Worm (Caenorhabditis elegans) whole organism, L1 larva: ENCODE data around the gene F52E10.2.
A peak's percentile ranks its signal among the peaks of the same experiment; 100 is the strongest.

Experiments used
- C34B4.2 ChIP-seq: sonication (generic microtip); optimal IDR thresholded peaks from 2 replicates; lab custom pipeline; 2017; ENCODE audit warnings: mild to moderate bottlenecking, missing genetic modification characterization, missing compliant biosample characterization
- aha-1 ChIP-seq: fragments of 150-350 bp; optimal IDR thresholded peaks from 2 replicates; lab custom pipeline; 2014; ENCODE audit warnings: missing biosample characterization, missing genetic modification characterization
- blmp-1 ChIP-seq: fragments of 150-350 bp; optimal IDR thresholded peaks from 2 replicates; lab custom pipeline; 2014; ENCODE audit warnings: missing biosample characterization, missing genetic modification characterization
- ceh-82 ChIP-seq, 3 experiments: fragments of 150-350 bp in 1 of 3; sonication (generic microtip) in 2 of 3; optimal IDR thresholded peaks; 2 replicates each; lab custom pipeline; 2014 to 2017; ENCODE audit warnings: missing biosample characterization in 3 of 3, missing genetic modification characterization in 3 of 3
- ceh-88 ChIP-seq: fragments of 200-800 bp; sonication (Bioruptor generic); IDR thresholded peaks from 2 replicates; pipeline ENCODE4 v1.3.6; 2022; ENCODE audit warnings: missing genetic modification characterization, missing compliant biosample characterization
- ceh-90 ChIP-seq: sonication (generic microtip); optimal IDR thresholded peaks from 2 replicates; lab custom pipeline; 2016; ENCODE audit warnings: missing genetic modification characterization, missing compliant biosample characterization
- dpl-1 ChIP-seq, 3 experiments: fragments of 150-350 bp in 2 of 3; sonication (generic microtip) in 1 of 3; optimal IDR thresholded peaks; 2 replicates each; lab custom pipeline; 2014 to 2017; ENCODE audit warnings: missing biosample characterization in 3 of 3, missing genetic modification characterization in 3 of 3, missing genetic modification reagents in 3 of 3
- dsc-1 ChIP-seq: sonication (generic microtip); optimal IDR thresholded peaks from 2 replicates; lab custom pipeline; 2016; ENCODE audit warnings: mild to moderate bottlenecking, missing genetic modification characterization, missing compliant biosample characterization
- efl-1 ChIP-seq, 4 experiments: fragments of 150-350 bp; optimal IDR thresholded peaks in 3 of 4; peaks in 1 of 4; 1 replicate in 1 of 4; 2 replicates in 3 of 4; lab custom pipeline; 2014; ENCODE audit warnings: missing biosample characterization in 2 of 4, missing genetic modification characterization in 2 of 4, missing genetic modification reagents in 2 of 4
- egl-27 ChIP-seq, 2 experiments: fragments of 150-350 bp in 1 of 2; sonication (generic microtip); optimal IDR thresholded peaks; 3 replicates each; lab custom pipeline; 2017 to 2018; ENCODE audit warnings: missing biosample characterization in 2 of 2, missing genetic modification characterization in 2 of 2, missing genetic modification reagents in 2 of 2
- elt-2 ChIP-seq: sonication (generic microtip); optimal IDR thresholded peaks from 2 replicates; lab custom pipeline; 2016; ENCODE audit warnings: missing genetic modification characterization, mild to moderate bottlenecking, inconsistent platforms, missing compliant biosample characterization, missing genetic modification reagents
- ets-5 ChIP-seq: fragments of 200-800 bp; sonication (Bioruptor generic); IDR thresholded peaks from 2 replicates; pipeline ENCODE4 v1.3.6; 2022; ENCODE audit warnings: missing genetic modification characterization, missing compliant biosample characterization
- fkh-4 ChIP-seq: sonication (generic microtip); optimal IDR thresholded peaks from 2 replicates; lab custom pipeline; 2016; ENCODE audit warnings: missing compliant biosample characterization, missing genetic modification characterization, borderline replicate concordance
- grh-1 ChIP-seq: fragments of 200-800 bp; sonication (Bioruptor generic); IDR thresholded peaks from 2 replicates; pipeline ENCODE4 v1.3.6; 2022; ENCODE audit warnings: missing genetic modification reagents, missing genetic modification characterization, missing compliant biosample characterization
- lin-14 ChIP-seq: fragments of 200-800 bp; sonication (Bioruptor generic); optimal IDR thresholded peaks from 2 replicates; lab custom pipeline; 2018; ENCODE audit warnings: mild to moderate bottlenecking, missing genetic modification characterization, moderate library complexity, missing compliant biosample characterization
- lin-35 ChIP-seq, 2 experiments: fragments of 150-350 bp; optimal IDR thresholded peaks; 2 replicates each; lab custom pipeline; 2014; ENCODE audit warnings: missing biosample characterization in 2 of 2, missing genetic modification characterization in 2 of 2, missing genetic modification reagents in 2 of 2
- mab-9 ChIP-seq: fragments of 200-800 bp; sonication (Bioruptor generic); IDR thresholded peaks from 2 replicates; pipeline ENCODE4 v1.3.6; 2022; ENCODE audit warnings: missing genetic modification reagents, missing genetic modification characterization, missing compliant biosample characterization
- mdl-1 ChIP-seq, 2 experiments: fragments of 150-350 bp; optimal IDR thresholded peaks; 2 replicates each; lab custom pipeline; 2014 to 2017; ENCODE audit warnings: missing biosample characterization in 2 of 2, missing genetic modification characterization in 2 of 2, inconsistent platforms in 1 of 2
- mef-2 ChIP-seq: fragments of 150-350 bp; optimal IDR thresholded peaks from 2 replicates; lab custom pipeline; 2014; ENCODE audit warnings: missing biosample characterization, missing genetic modification characterization
- nhr-11 ChIP-seq: fragments of 150-350 bp; optimal IDR thresholded peaks from 2 replicates; lab custom pipeline; 2014; ENCODE audit warnings: missing biosample characterization, missing genetic modification characterization
- nhr-19 ChIP-seq: fragments of 200-800 bp; sonication (Bioruptor generic); conservative IDR thresholded peaks from 2 replicates; pipeline ENCODE4 v1.3.6; 2022; ENCODE audit warnings: missing genetic modification characterization, missing compliant biosample characterization
- nhr-20 ChIP-seq: sonication (generic microtip); optimal IDR thresholded peaks from 2 replicates; lab custom pipeline; 2016; ENCODE audit warnings: mild to moderate bottlenecking, missing genetic modification characterization, missing compliant biosample characterization
- nhr-28 ChIP-seq: fragments of 150-350 bp; optimal IDR thresholded peaks from 2 replicates; lab custom pipeline; 2014; ENCODE audit warnings: missing biosample characterization, missing genetic modification characterization
- nhr-47 ChIP-seq: sonication (generic microtip); optimal IDR thresholded peaks from 2 replicates; lab custom pipeline; 2016; ENCODE audit warnings: mild to moderate bottlenecking, missing genetic modification characterization, moderate library complexity, missing compliant biosample characterization
- nhr-76 ChIP-seq: sonication (generic microtip); optimal IDR thresholded peaks from 2 replicates; lab custom pipeline; 2017; ENCODE audit warnings: missing biosample characterization, missing genetic modification characterization
- nhr-85 ChIP-seq: sonication (generic microtip); peaks from one replicate; lab custom pipeline; 2016; ENCODE audit warnings: missing genetic modification characterization, inconsistent platforms, missing compliant biosample characterization
- nhr-90 ChIP-seq: sonication (generic microtip); optimal IDR thresholded peaks from 2 replicates; lab custom pipeline; 2016; ENCODE audit warnings: mild to moderate bottlenecking, missing genetic modification characterization, missing compliant biosample characterization; ENCODE audit not compliant: poor library complexity
- rnt-1 ChIP-seq: sonication (generic microtip); optimal IDR thresholded peaks from 2 replicates; lab custom pipeline; 2016; ENCODE audit warnings: mild to moderate bottlenecking, missing genetic modification characterization, moderate library complexity, missing compliant biosample characterization
- snpc-4 ChIP-seq: fragments of 150-350 bp; optimal IDR thresholded peaks from 2 replicates; lab custom pipeline; 2014; ENCODE audit warnings: missing biosample characterization, missing genetic modification characterization
- snu-23 ChIP-seq: sonication (generic microtip); optimal IDR thresholded peaks from 2 replicates; lab custom pipeline; 2016; ENCODE audit warnings: missing genetic modification characterization, missing compliant biosample characterization
- sox-4 ChIP-seq: sonication (generic microtip); optimal IDR thresholded peaks from 2 replicates; lab custom pipeline; 2016; ENCODE audit warnings: missing genetic modification characterization, missing compliant biosample characterization
- sptf-1 ChIP-seq: fragments of 150-350 bp; optimal IDR thresholded peaks from 2 replicates; lab custom pipeline; 2014; ENCODE audit warnings: missing biosample characterization, missing genetic modification characterization
- sup-37 ChIP-seq: fragments of 200-800 bp; sonication (Bioruptor generic); optimal IDR thresholded peaks from 2 replicates; lab custom pipeline; 2018; ENCODE audit warnings: mild to moderate bottlenecking, missing genetic modification characterization, missing compliant biosample characterization
- tlp-1 ChIP-seq: fragments of 150-350 bp; optimal IDR thresholded peaks from 2 replicates; lab custom pipeline; 2014; ENCODE audit warnings: missing biosample characterization, missing genetic modification characterization
- unc-30 ChIP-seq: sonication (generic microtip); optimal IDR thresholded peaks from 2 replicates; lab custom pipeline; 2017; ENCODE audit warnings: missing biosample characterization, missing genetic modification characterization
- unc-86 ChIP-seq: sonication (generic microtip); optimal IDR thresholded peaks from 2 replicates; lab custom pipeline; 2016; ENCODE audit warnings: missing genetic modification characterization, missing compliant biosample characterization
- xbp-1 ChIP-seq: sonication (generic microtip); optimal IDR thresholded peaks from 2 replicates; lab custom pipeline; 2016; ENCODE audit warnings: missing genetic modification characterization, missing compliant biosample characterization
- ztf-11 ChIP-seq, 2 experiments: sonication (generic microtip); optimal IDR thresholded peaks; 2 replicates each; lab custom pipeline; 2016 to 2017; ENCODE audit warnings: missing genetic modification characterization in 2 of 2, missing biosample characterization in 1 of 2, missing compliant biosample characterization in 1 of 2

F52E10.2 gene

ce11 chrX:16324222-16324621 lies 41.2 kb upstream of the F52E10.2 start:
- no peak for TF ChIP-seq nhr-19 (GFP tag; lab: Robert Waterston, UW)
- no peak for TF ChIP-seq ceh-88 (GFP tag; lab: Robert Waterston, UW)
- TF ChIP-seq sox-4 (tag; lab: Kevin White, UChicago), result no peak
- no peak for TF ChIP-seq unc-30
- TF ChIP-seq fkh-4 (tag; lab: Kevin White, UChicago), result no peak
- no peak for TF ChIP-seq nhr-28 (tag; lab: Kevin White, UChicago)
- TF ChIP-seq nhr-76 (tag; lab: Kevin White, UChicago), result no peak
- TF ChIP-seq snu-23 (GFP tag; lab: Kevin White, UChicago), result no peak
- TF ChIP-seq blmp-1, result peak; percentile 25

- TF ChIP-seq mef-2 (tag; lab: Kevin White, UChicago) (no peak), lin-14 (GFP tag; lab: Kevin White, UChicago) (peak; percentile 33), nhr-85 (tag; lab: Kevin White, UChicago) (peak; percentile 74), ceh-82 (tag; optimal IDR thresholded peaks at IDR 0.05; lab: Kevin White, UChicago) (no peak), nhr-19 (GFP tag; lab: Robert Waterston, UW) (0 out of 2 replicates have a peak, but pooled peaks have one; percentile 11)
Measured at ce11 chrX:16321864-16322263, 38.9 kb upstream of the F52E10.2 start.

ce11 chrX:16321327-16321726 lies 38.3 kb upstream of the F52E10.2 start:
- TF ChIP-seq ztf-11 (tag; optimal IDR thresholded peaks at IDR 0.05; lab: Kevin White, UChicago), result no peak
- peak; percentile 75 for TF ChIP-seq dsc-1 (tag; lab: Kevin White, UChicago)
- no peak for TF ChIP-seq grh-1 (GFP tag; lab: Robert Waterston, UW)
- peak; percentile 37 for TF ChIP-seq rnt-1 (tag; lab: Kevin White, UChicago)

- TF ChIP-seq sptf-1 (tag; lab: Kevin White, UChicago), result no peak
- no peak for TF ChIP-seq dpl-1 (GFP tag; optimal IDR thresholded peaks at IDR 0.05; lab: Kevin White, UChicago)
- no peak for TF ChIP-seq xbp-1 (tag; lab: Kevin White, UChicago)
- TF ChIP-seq efl-1 (optimal IDR thresholded peaks at IDR 0.05; lab: Kevin White, UChicago), result no peak
- TF ChIP-seq efl-1 (GFP tag; optimal IDR thresholded peaks at IDR 0.05 in 1 of 2; lab: Kevin White, UChicago), result peak in 1 of 2 experiments; percentile 72
- TF ChIP-seq sup-37, result no peak
- TF ChIP-seq sox-4 (tag; lab: Kevin White, UChicago), result no peak
Measured at ce11 chrX:16318248-16318647, 35.2 kb upstream of the F52E10.2 start.

- TF ChIP-seq mab-9 (GFP tag; lab: Robert Waterston, UW), result no peak
Measured at ce11 chrX:16317629-16318028, 34.6 kb upstream of the F52E10.2 start, which contains the start of gene T01B4.3. Gene T01B4.3, minus strand, starts transcription at chrX:16317729.

ce11 chrX:16309705-16310104 lies 26.7 kb upstream of the F52E10.2 start:
- TF ChIP-seq snu-23 (GFP tag; lab: Kevin White, UChicago) (no peak), snpc-4 (tag; lab: Kevin White, UChicago) (peak; percentile 14), unc-86 (tag; lab: Kevin White, UChicago) (no peak), tlp-1 (tag; lab: Kevin White, UChicago) (no peak), ceh-90 (no peak)

- no peak for TF ChIP-seq mdl-1 (tag; optimal IDR thresholded peaks at IDR 0.05; lab: Kevin White, UChicago)
Measured at ce11 chrX:16306164-16306563, 23.2 kb upstream of the F52E10.2 start, which contains the start of gene twk-22. Gene twk-22, plus strand, starts transcription at chrX:16306464.

- TF ChIP-seq sup-37 (no peak), nhr-11 (tag; lab: Kevin White, UChicago) (no peak), aha-1 (tag; lab: Kevin White, UChicago) (no peak), nhr-47 (tag; lab: Kevin White, UChicago) (no peak), lin-35 (GFP tag; optimal IDR thresholded peaks at IDR 0.05; lab: Kevin White, UChicago) (peak in 1 of 2 experiments; percentile 15), C34B4.2 (tag; lab: Kevin White, UChicago) (no peak), nhr-19 (GFP tag; lab: Robert Waterston, UW) (0 out of 2 replicates have a peak, but pooled peaks have one; percentile 14), nhr-20 (tag; lab: Kevin White, UChicago) (peak; percentile 30), egl-27 (tag; optimal IDR thresholded peaks at IDR 0.05; lab: Kevin White, UChicago) (no peak), elt-2 (tag; lab: Kevin White, UChicago) (peak; percentile 31), nhr-90 (tag; lab: Kevin White, UChicago) (peak; percentile 62), rnt-1 (tag; lab: Kevin White, UChicago) (peak; percentile 7), ets-5 (GFP tag; lab: Robert Waterston, UW) (no peak), lin-14 (GFP tag; lab: Kevin White, UChicago) (no peak)
Measured at ce11 chrX:16300422-16300821, 17.4 kb upstream of the F52E10.2 start.
